Worm (Caenorhabditis elegans) whole organism, young adult: ENCODE results near the gene npr-24.

Experiments
- attf-3 ChIP-seq: fragments of 200-800 bp; sonication (Bioruptor generic); conservative IDR thresholded peaks from 2 replicates; pipeline ENCODE4 v1.3.6; 2022; ENCODE audit warnings: missing genetic modification reagents, missing genetic modification characterization, missing compliant biosample characterization
- egl-18 ChIP-seq: fragments of 200-800 bp; sonication (Bioruptor generic); IDR thresholded peaks from 2 replicates; pipeline ENCODE4 v1.3.6; 2022; ENCODE audit warnings: missing genetic modification reagents, missing genetic modification characterization, missing compliant biosample characterization
- him-1 ChIP-seq: sonication (generic microtip); optimal IDR thresholded peaks from 2 replicates; lab custom pipeline; 2016; ENCODE audit warnings: missing genotype, missing genetic modification reagents, missing genetic modification characterization, missing compliant biosample characterization

- TF ChIP-seq him-1 (tag; lab: Kevin White, UChicago) (no peak), egl-18 (GFP tag; lab: Robert Waterston, UW) (no peak), attf-3 (GFP tag; lab: Robert Waterston, UW) (no peak)
Observed at ce11 chrX:17518293-17518692, 31.7 kb upstream of the npr-24 start.
